Worm (Caenorhabditis elegans): Measurements from ENCODE around the gene tyr-2.
A peak's percentile ranks its signal among the peaks of the same experiment; 100 is the strongest.

tyr-2 gene

DNA sequence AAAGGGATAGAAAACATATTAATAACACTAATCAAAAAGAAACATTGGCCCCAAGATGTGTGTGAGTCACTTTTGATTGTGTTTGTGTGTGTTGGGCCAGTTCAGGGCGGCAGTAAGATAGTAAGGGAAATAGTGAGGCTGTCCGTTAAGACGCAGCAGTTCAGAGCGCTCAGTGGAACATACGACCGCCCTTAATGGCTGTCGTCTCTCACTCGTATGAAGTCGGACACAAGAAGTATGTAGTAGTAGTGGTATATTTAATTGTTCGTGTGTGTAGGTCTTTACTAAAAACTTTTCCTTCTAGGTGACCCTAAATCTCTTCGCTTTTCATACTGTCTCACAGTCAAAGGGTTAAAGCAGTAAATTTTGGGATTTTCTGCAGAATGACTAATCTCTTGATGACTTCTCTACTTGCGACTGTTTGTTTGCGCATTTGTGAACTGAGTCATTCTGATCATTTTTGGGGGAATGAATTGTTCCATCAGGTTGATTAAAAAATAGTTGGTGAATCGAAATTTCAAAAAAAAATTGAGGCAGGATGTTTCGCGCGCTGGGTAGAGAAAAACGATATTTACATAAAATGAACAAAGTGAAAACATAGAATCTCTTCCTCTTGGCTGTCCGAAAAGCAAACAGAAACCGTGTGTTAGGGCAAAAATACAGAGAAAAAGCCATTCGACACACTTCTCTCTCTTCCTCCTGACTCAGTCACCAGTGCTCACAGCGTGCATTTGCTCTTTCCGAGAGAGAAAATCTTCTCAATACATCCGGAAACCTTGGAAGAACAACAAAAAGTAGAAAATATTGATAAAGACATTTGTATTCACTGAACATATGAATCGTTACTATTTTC lies 19.5 kb downstream of the tyr-2 start (continued):
- TF ChIP-seq aptf-2 (GFP tag; conservative IDR thresholded peaks at IDR 0.05) = no peak
- no peak for TF ChIP-seq sea-2 (GFP tag; IDR thresholded peaks at IDR 0.05)
- peak; percentile 30; the same call in 1 of the 2 replicates for TF ChIP-seq D2030.7 (GFP tag; IDR thresholded peaks at IDR 0.05)
- TF ChIP-seq K11D2.4 (GFP tag; IDR thresholded peaks at IDR 0.05) = no peak
- TF ChIP-seq Y67H2A.10 (GFP tag; conservative IDR thresholded peaks at IDR 0.05) = no peak
- peak; percentile 54 for TF ChIP-seq pbrm-1 (GFP tag; IDR thresholded peaks at IDR 0.05)
- TF ChIP-seq dpl-1 (GFP tag; optimal IDR thresholded peaks at IDR 0.05) = no peak
- TF ChIP-seq egrh-3 (GFP tag; IDR thresholded peaks at IDR 0.05) = no peak
- TF ChIP-seq dpff-1 (tag; optimal IDR thresholded peaks at IDR 0.05) = no peak
- peak; percentile 81; the same call in 1 of the 2 replicates for TF ChIP-seq Y56A3A.18 (GFP tag; IDR thresholded peaks at IDR 0.05)
- no peak for TF ChIP-seq hlh-26 (GFP tag; conservative IDR thresholded peaks at IDR 0.05)
- TF ChIP-seq nhr-90 (tag; optimal IDR thresholded peaks at IDR 0.05) = no peak
- no peak for TF ChIP-seq mel-28 (tag; optimal IDR thresholded peaks at IDR 0.05; ENCODE audit: borderline replicate concordance)
- TF ChIP-seq snpc-4 (GFP tag; optimal IDR thresholded peaks at IDR 0.05) = no peak
- TF ChIP-seq snpc-4 (tag; optimal IDR thresholded peaks at IDR 0.05) = no peak
- TF ChIP-seq snpc-1.1 (tag; optimal IDR thresholded peaks at IDR 0.05; ENCODE audit: insufficient read depth) = no peak
- TF ChIP-seq tbx-9 (tag; optimal IDR thresholded peaks at IDR 0.05; ENCODE audit: borderline replicate concordance) = no peak
- TF ChIP-seq Y79H2A.3 (GFP tag; conservative IDR thresholded peaks at IDR 0.05) = no peak
- peak; percentile 73; the same call in 1 of the 2 replicates for TF ChIP-seq madf-3 (GFP tag; IDR thresholded peaks at IDR 0.05)
- peak in 1 of 3 experiments; percentile 15 for TF ChIP-seq lin-35 (GFP tag; optimal IDR thresholded peaks at IDR 0.05)
- TF ChIP-seq sdz-38 (tag; optimal IDR thresholded peaks at IDR 0.05) = no peak
- TF ChIP-seq ceh-58 (GFP tag; IDR thresholded peaks at IDR 0.05) = no peak
- peak; percentile 25 for TF ChIP-seq snpc-3.4 (tag; optimal IDR thresholded peaks at IDR 0.05)
- no peak for TF ChIP-seq ztf-18 (tag; optimal IDR thresholded peaks at IDR 0.05)
- TF ChIP-seq somi-1 (GFP tag; optimal IDR thresholded peaks at IDR 0.05) = peak; percentile 63
- TF ChIP-seq nhr-27 (tag; optimal IDR thresholded peaks at IDR 0.05) = no peak
- no peak for TF ChIP-seq F22D6.2 (tag; optimal IDR thresholded peaks at IDR 0.05)
- TF ChIP-seq ceh-27 (GFP tag; optimal IDR thresholded peaks at IDR 0.05) = no peak
- no peak for TF ChIP-seq hmg-20 (GFP tag; IDR thresholded peaks at IDR 0.05)
- TF ChIP-seq F39B2.1 (GFP tag; IDR thresholded peaks at IDR 0.05) = no peak
- no peak for TF ChIP-seq C17E4.6 (GFP tag; IDR thresholded peaks at IDR 0.05)
- no peak for TF ChIP-seq Y53F4B.3 (GFP tag; IDR thresholded peaks at IDR 0.05)
- peak; percentile 49 for TF ChIP-seq nhr-80 (tag; optimal IDR thresholded peaks at IDR 0.05)
- TF ChIP-seq rpc-1 (optimal IDR thresholded peaks at IDR 0.05) = no peak
- no peak for TF ChIP-seq rpc-1 (tag; optimal IDR thresholded peaks at IDR 0.05)
- TF ChIP-seq ets-4 (GFP tag; optimal IDR thresholded peaks at IDR 0.05) = no peak
- no peak for TF ChIP-seq madf-8 (GFP tag; conservative IDR thresholded peaks at IDR 0.05)
- peak; percentile 16 for TF ChIP-seq tbp1 (GFP tag; optimal IDR thresholded peaks at IDR 0.05)
- no peak for TF ChIP-seq ceh-79 (tag; optimal IDR thresholded peaks at IDR 0.05)
- no peak for TF ChIP-seq F57C9.4 (tag; optimal IDR thresholded peaks at IDR 0.05)
- TF ChIP-seq T26A5.8 (tag; optimal IDR thresholded peaks at IDR 0.05) = no peak
- TF ChIP-seq chd-7 (tag; optimal IDR thresholded peaks at IDR 0.05) = no peak
- TF ChIP-seq sptf-2 (GFP tag; optimal IDR thresholded peaks at IDR 0.05) = no peak
- peak; percentile 24; the same call in 1 of the 2 replicates for TF ChIP-seq nfyb-1 (GFP tag; IDR thresholded peaks at IDR 0.05)
- TF ChIP-seq lag-1 (GFP tag; IDR thresholded peaks at IDR 0.05) = no peak
- no peak for TF ChIP-seq F49E8.2 (tag; optimal IDR thresholded peaks at IDR 0.05; ENCODE audit: insufficient read depth)
- TF ChIP-seq rec-8 (tag; optimal IDR thresholded peaks at IDR 0.05) = no peak

Data from whole organism, young adult.